Fruit fly (Drosophila melanogaster): ENCODE data around the gene Amacr.

The Amacr gene

dm6 chr2L:20787271-20787791, 35.2 kb upstream of the Amacr start, which contains the start of gene Pomp (continued):
- TF ChIP-seq sage (GFP tag; optimal IDR thresholded peaks at IDR 0.05) = peak; percentile 76

- TF ChIP-seq Sp1 (GFP tag; optimal IDR thresholded peaks at IDR 0.05) (no peak), Hr78 (GFP tag; optimal IDR thresholded peaks at IDR 0.05) (no peak), psq (GFP tag; optimal IDR thresholded peaks at IDR 0.05) (no peak), HLH106 (tag; optimal IDR thresholded peaks at IDR 0.05) (no peak), Hr83 (GFP tag; optimal IDR thresholded peaks at IDR 0.05; ENCODE audit: poor library complexity, severe bottlenecking) (no peak), woc (GFP tag; optimal IDR thresholded peaks at IDR 0.05) (no peak), rgr (GFP tag; optimal IDR thresholded peaks at IDR 0.05) (no peak), CrebA (GFP tag; optimal IDR thresholded peaks at IDR 0.05; ENCODE audit: borderline replicate concordance) (no peak), sv (GFP tag; optimal IDR thresholded peaks at IDR 0.05) (no peak), OdsH (GFP tag; optimal IDR thresholded peaks at IDR 0.05) (no peak), brk (GFP tag; optimal IDR thresholded peaks at IDR 0.05) (no peak), usp (GFP tag; optimal IDR thresholded peaks at IDR 0.05) (no peak), CG9705 (GFP tag; optimal IDR thresholded peaks at IDR 0.05) (no peak), pan (optimal IDR thresholded peaks at IDR 0.05) (no peak)
Measured at dm6 chr2L:20785333-20785732, 33.2 kb upstream of the Amacr start.

- no peak for TF ChIP-seq Hr83 (GFP tag; optimal IDR thresholded peaks at IDR 0.05; ENCODE audit: poor library complexity, severe bottlenecking)
- no peak for TF ChIP-seq woc (GFP tag; optimal IDR thresholded peaks at IDR 0.05)
- TF ChIP-seq usp (GFP tag; optimal IDR thresholded peaks at IDR 0.05) = no peak
- no peak for TF ChIP-seq Hr78 (GFP tag; optimal IDR thresholded peaks at IDR 0.05)
- no peak for TF ChIP-seq foxo (GFP tag; optimal IDR thresholded peaks at IDR 0.05)
- TF ChIP-seq dsf (GFP tag; optimal IDR thresholded peaks at IDR 0.05; ENCODE audit: borderline replicate concordance) = no peak
- no peak for TF ChIP-seq Dfd (GFP tag; optimal IDR thresholded peaks at IDR 0.05)
- no peak for TF ChIP-seq pan (optimal IDR thresholded peaks at IDR 0.05)
- no peak for TF ChIP-seq ey (GFP tag; optimal IDR thresholded peaks at IDR 0.05)
Measured at dm6 chr2L:20783908-20784307, 31.8 kb upstream of the Amacr start.

- no peak for TF ChIP-seq brk (GFP tag; optimal IDR thresholded peaks at IDR 0.05)
- TF ChIP-seq psq (GFP tag; optimal IDR thresholded peaks at IDR 0.05) = peak; percentile 82
- no peak for TF ChIP-seq rgr (GFP tag; optimal IDR thresholded peaks at IDR 0.05)
Measured at dm6 chr2L:20783044-20783443, 30.9 kb upstream of the Amacr start.

- peak in 1 of 2 experiments; percentile 45 for TF ChIP-seq foxo (GFP tag; optimal IDR thresholded peaks at IDR 0.05)
- TF ChIP-seq CG9705 (GFP tag; optimal IDR thresholded peaks at IDR 0.05) = no peak
- TF ChIP-seq Rel (GFP tag; optimal IDR thresholded peaks at IDR 0.05) = no peak
- TF ChIP-seq Rel (tag; optimal IDR thresholded peaks at IDR 0.05) = no peak
- no peak for TF ChIP-seq brk (GFP tag; optimal IDR thresholded peaks at IDR 0.05)
- TF ChIP-seq HLH106 (tag; optimal IDR thresholded peaks at IDR 0.05) = no peak
- TF ChIP-seq pan (optimal IDR thresholded peaks at IDR 0.05) = no peak
- no peak for TF ChIP-seq sage (GFP tag; optimal IDR thresholded peaks at IDR 0.05)
- no peak for TF ChIP-seq tai (GFP tag; optimal IDR thresholded peaks at IDR 0.05)
- TF ChIP-seq Sp1 (GFP tag; optimal IDR thresholded peaks at IDR 0.05) = peak; percentile 45
- no peak for TF ChIP-seq Vsx2 (GFP tag; optimal IDR thresholded peaks at IDR 0.05; ENCODE audit: partially characterized antibody)
- no peak for TF ChIP-seq usp (GFP tag; optimal IDR thresholded peaks at IDR 0.05)
- no peak for TF ChIP-seq woc (GFP tag; optimal IDR thresholded peaks at IDR 0.05)
- TF ChIP-seq Dif (GFP tag; optimal IDR thresholded peaks at IDR 0.05; ENCODE audit: partially characterized antibody) = no peak
- no peak for TF ChIP-seq GATAd (GFP tag; optimal IDR thresholded peaks at IDR 0.05)
- no peak for TF ChIP-seq Dfd (GFP tag; optimal IDR thresholded peaks at IDR 0.05)
- TF ChIP-seq N (GFP tag; optimal IDR thresholded peaks at IDR 0.05) = no peak
- peak; percentile 76 for TF ChIP-seq OdsH (GFP tag; optimal IDR thresholded peaks at IDR 0.05)
- TF ChIP-seq h (GFP tag; optimal IDR thresholded peaks at IDR 0.05) = peak; percentile 74
- peak; percentile 31 for TF ChIP-seq CG32264 (GFP tag; optimal IDR thresholded peaks at IDR 0.05)
- peak; percentile 68 for TF ChIP-seq br (GFP tag; optimal IDR thresholded peaks at IDR 0.05)
- peak; percentile 12 for TF ChIP-seq dmrt93B (GFP tag; optimal IDR thresholded peaks at IDR 0.05)
- no peak for TF ChIP-seq CrebA (GFP tag; optimal IDR thresholded peaks at IDR 0.05; ENCODE audit: borderline replicate concordance)
- TF ChIP-seq Hr78 (GFP tag; optimal IDR thresholded peaks at IDR 0.05) = no peak
- TF ChIP-seq fru (GFP tag; optimal IDR thresholded peaks at IDR 0.05) = peak; percentile 43
- TF ChIP-seq sv (GFP tag; optimal IDR thresholded peaks at IDR 0.05) = no peak
- no peak for TF ChIP-seq Mio (GFP tag; optimal IDR thresholded peaks at IDR 0.05)
- peak; percentile 85 for TF ChIP-seq Hr83 (GFP tag; optimal IDR thresholded peaks at IDR 0.05; ENCODE audit: poor library complexity, severe bottlenecking)
- TF ChIP-seq Jra (GFP tag; optimal IDR thresholded peaks at IDR 0.05) = peak; percentile 50
- peak; percentile 42 for TF ChIP-seq psq (GFP tag; optimal IDR thresholded peaks at IDR 0.05)
- no peak for TF ChIP-seq Myc (optimal IDR thresholded peaks at IDR 0.05)
- no peak for TF ChIP-seq lola (GFP tag; optimal IDR thresholded peaks at IDR 0.05)
- TF ChIP-seq ey (GFP tag; optimal IDR thresholded peaks at IDR 0.05) = no peak
- TF ChIP-seq jim (GFP tag; optimal IDR thresholded peaks at IDR 0.05) = no peak
- TF ChIP-seq dsf (GFP tag; optimal IDR thresholded peaks at IDR 0.05; ENCODE audit: borderline replicate concordance) = no peak
- TF ChIP-seq rgr (GFP tag; optimal IDR thresholded peaks at IDR 0.05) = peak; percentile 70
- TF ChIP-seq Hnf4 (GFP tag; optimal IDR thresholded peaks at IDR 0.05) = peak; percentile 50
- TF ChIP-seq Abd-B (GFP tag; optimal IDR thresholded peaks at IDR 0.05) = no peak
- TF ChIP-seq dl (GFP tag; optimal IDR thresholded peaks at IDR 0.05; ENCODE audit: insufficient read depth in 1 of 2, partially characterized antibody in 2 of 2) = no peak
Measured at dm6 chr2L:20780768-20781167, 28.6 kb upstream of the Amacr start.

Data from whole organism, wandering third instar larva.